Worm (Caenorhabditis elegans) whole organism, early embryonic: ENCODE measurements around the gene scl-24.

Experiments used
- B0310.2 ChIP-seq: sonication (generic microtip); optimal IDR thresholded peaks from 2 replicates; lab custom pipeline; 2016; ENCODE audit warnings: mild to moderate bottlenecking, missing genetic modification characterization, missing compliant biosample characterization
- F13C5.2 ChIP-seq: sonication (generic microtip); optimal IDR thresholded peaks from 2 replicates; lab custom pipeline; 2017; ENCODE audit warnings: mild to moderate bottlenecking, missing genetic modification characterization, inconsistent platforms, missing compliant biosample characterization
- aly-1 ChIP-seq: sonication (generic microtip); optimal IDR thresholded peaks from 2 replicates; lab custom pipeline; 2016; ENCODE audit warnings: missing genetic modification characterization, missing compliant biosample characterization
- ama-1 ChIP-seq: fragments of 150-350 bp; optimal IDR thresholded peaks from 2 replicates; lab custom pipeline; 2014
- ceh-13 ChIP-seq: fragments of 200-800 bp; sonication (Bioruptor generic); optimal IDR thresholded peaks from 2 replicates; lab custom pipeline; 2018; ENCODE audit warnings: mild to moderate bottlenecking, missing genetic modification characterization, missing compliant biosample characterization
- ceh-36 ChIP-seq: sonication (generic microtip); optimal IDR thresholded peaks from 2 replicates; lab custom pipeline; 2016; ENCODE audit warnings: missing genetic modification characterization, inconsistent platforms, missing compliant biosample characterization
- ets-7 ChIP-seq: sonication (generic microtip); optimal IDR thresholded peaks from 2 replicates; lab custom pipeline; 2016; ENCODE audit warnings: missing genotype, missing genetic modification characterization, missing compliant biosample characterization
- flt-1 ChIP-seq: fragments of 200-800 bp; sonication (Bioruptor generic); IDR thresholded peaks from 2 replicates; pipeline ENCODE4 v1.3.6; 2022; ENCODE audit warnings: missing genetic modification characterization, missing compliant biosample characterization
- hmbx-1 ChIP-seq: sonication (generic microtip); optimal IDR thresholded peaks from 2 replicates; lab custom pipeline; 2016; ENCODE audit warnings: mild to moderate bottlenecking, missing genetic modification characterization, missing compliant biosample characterization
- hmg-4 ChIP-seq: fragments of 200-800 bp; sonication (Bioruptor generic); optimal IDR thresholded peaks from 2 replicates; lab custom pipeline; 2018; ENCODE audit warnings: mild to moderate bottlenecking, missing genetic modification characterization, missing compliant biosample characterization
- hnd-1 ChIP-seq: sonication (generic microtip); optimal IDR thresholded peaks from 2 replicates; lab custom pipeline; 2016; ENCODE audit warnings: missing genetic modification characterization, missing compliant biosample characterization
- pes-1 ChIP-seq: fragments of 200-800 bp; sonication (Bioruptor generic); IDR thresholded peaks from 2 replicates; pipeline ENCODE4 v1.3.6; 2022; ENCODE audit warnings: missing genetic modification reagents, missing genetic modification characterization, missing compliant biosample characterization
- scrt-1 ChIP-seq: fragments of 200-800 bp; sonication (Bioruptor generic); IDR thresholded peaks from 2 replicates; pipeline ENCODE4 v1.3.6; 2022; ENCODE audit warnings: missing genetic modification characterization, missing compliant biosample characterization
- sea-1 ChIP-seq: fragments of 200-800 bp; sonication (Bioruptor generic); conservative IDR thresholded peaks from 2 replicates; pipeline ENCODE4 v1.3.6; 2022; ENCODE audit warnings: missing genetic modification characterization, missing compliant biosample characterization
- tbx-11 ChIP-seq: fragments of 200-800 bp; sonication (Bioruptor generic); IDR thresholded peaks from 2 replicates; pipeline ENCODE4 v1.3.6; 2022; ENCODE audit warnings: missing genetic modification characterization, missing compliant biosample characterization
- tbx-37 ChIP-seq: fragments of 200-800 bp; sonication (Bioruptor generic); conservative IDR thresholded peaks from 2 replicates; pipeline ENCODE4 v1.3.6; 2022; ENCODE audit warnings: missing genetic modification reagents, missing genetic modification characterization, missing compliant biosample characterization
- tra-4 ChIP-seq: sonication (generic microtip); optimal IDR thresholded peaks from 2 replicates; lab custom pipeline; 2017; ENCODE audit warnings: missing genetic modification characterization, missing compliant biosample characterization

scl-24 gene

ce11 chrV:17496071-17496470 lies 9.9 kb downstream of the scl-24 start, which contains the start of gene srh-118:
Gene srh-118 (minus strand): TSS chrV:17496171.
- TF ChIP-seq pes-1: no peak
- no peak for TF ChIP-seq hnd-1 (tag; lab: Kevin White, UChicago)
- TF ChIP-seq tbx-37 (GFP tag; lab: Robert Waterston, UW): no peak
- TF ChIP-seq tra-4 (tag; lab: Kevin White, UChicago): no peak
- no peak for TF ChIP-seq hmg-4 (GFP tag; lab: Kevin White, UChicago)
- no peak for TF ChIP-seq ceh-36 (tag; lab: Kevin White, UChicago)
- no peak for TF ChIP-seq scrt-1
- TF ChIP-seq aly-1 (tag; lab: Kevin White, UChicago): no peak

- TF ChIP-seq scrt-1: no peak
- TF ChIP-seq tbx-11: no peak
- no peak for TF ChIP-seq sea-1 (GFP tag; lab: Robert Waterston, UW)
- no peak for TF ChIP-seq B0310.2 (tag; lab: Kevin White, UChicago)
- TF ChIP-seq aly-1 (tag; lab: Kevin White, UChicago): no peak
- TF ChIP-seq ceh-36 (tag; lab: Kevin White, UChicago): no peak
- TF ChIP-seq ceh-13 (GFP tag; lab: Kevin White, UChicago): no peak
- TF ChIP-seq F13C5.2 (tag; lab: Kevin White, UChicago): no peak
- TF ChIP-seq tbx-37 (GFP tag; lab: Robert Waterston, UW): no peak
- no peak for TF ChIP-seq hmg-4 (GFP tag; lab: Kevin White, UChicago)
- no peak for TF ChIP-seq pes-1
- TF ChIP-seq ama-1 (lab: Kevin White, UChicago): no peak
- no peak for TF ChIP-seq hnd-1 (tag; lab: Kevin White, UChicago)
- TF ChIP-seq tra-4 (tag; lab: Kevin White, UChicago): no peak
- TF ChIP-seq ets-7 (tag; lab: Kevin White, UChicago): no peak
- no peak for TF ChIP-seq flt-1 (GFP tag; lab: Robert Waterston, UW)
- TF ChIP-seq hmbx-1 (tag; lab: Kevin White, UChicago): no peak
Measured at ce11 chrV:17500055-17500454, 13.9 kb downstream of the scl-24 start.

ce11 chrV:17506289-17506688 lies 20.2 kb downstream of the scl-24 start, which contains the start of gene srw-31:
Gene srw-31 (plus strand): TSS chrV:17506589.
- TF ChIP-seq tbx-37 (GFP tag; lab: Robert Waterston, UW): no peak
- TF ChIP-seq F13C5.2 (tag; lab: Kevin White, UChicago): no peak
- TF ChIP-seq hnd-1 (tag; lab: Kevin White, UChicago): no peak
- TF ChIP-seq tra-4 (tag; lab: Kevin White, UChicago): no peak
- no peak for TF ChIP-seq tbx-11
- TF ChIP-seq sea-1 (GFP tag; lab: Robert Waterston, UW): no peak

ce11 chrV:17508493-17508892 lies 22.4 kb downstream of the scl-24 start, which contains the start of gene srw-32:
Gene srw-32 (plus strand): TSS chrV:17508793.
- TF ChIP-seq F13C5.2 (tag; lab: Kevin White, UChicago): no peak
- TF ChIP-seq hnd-1 (tag; lab: Kevin White, UChicago): no peak
- no peak for TF ChIP-seq ets-7 (tag; lab: Kevin White, UChicago)
- TF ChIP-seq ceh-13 (GFP tag; lab: Kevin White, UChicago): no peak
- TF ChIP-seq scrt-1: no peak
- TF ChIP-seq ama-1 (lab: Kevin White, UChicago): no peak
- TF ChIP-seq hmbx-1 (tag; lab: Kevin White, UChicago): no peak
- TF ChIP-seq aly-1 (tag; lab: Kevin White, UChicago): no peak
- TF ChIP-seq tra-4 (tag; lab: Kevin White, UChicago): no peak
- no peak for TF ChIP-seq ceh-36 (tag; lab: Kevin White, UChicago)
- no peak for TF ChIP-seq hmg-4 (GFP tag; lab: Kevin White, UChicago)
- no peak for TF ChIP-seq B0310.2 (tag; lab: Kevin White, UChicago)
- no peak for TF ChIP-seq tbx-11
- no peak for TF ChIP-seq pes-1
- TF ChIP-seq flt-1 (GFP tag; lab: Robert Waterston, UW): no peak
- TF ChIP-seq tbx-37 (GFP tag; lab: Robert Waterston, UW): no peak
- no peak for TF ChIP-seq sea-1 (GFP tag; lab: Robert Waterston, UW)

ce11 chrV:17512763-17513162 lies 26.6 kb downstream of the scl-24 start:
- TF ChIP-seq tbx-37 (GFP tag; lab: Robert Waterston, UW) (no peak), aly-1 (tag; lab: Kevin White, UChicago) (no peak), B0310.2 (tag; lab: Kevin White, UChicago) (no peak)

ce11 chrV:17513831-17514230 lies 27.7 kb downstream of the scl-24 start:
- TF ChIP-seq ceh-13 (GFP tag; lab: Kevin White, UChicago): no peak
- TF ChIP-seq hmbx-1 (tag; lab: Kevin White, UChicago): no peak
- no peak for TF ChIP-seq ceh-36 (tag; lab: Kevin White, UChicago)
- TF ChIP-seq B0310.2 (tag; lab: Kevin White, UChicago): no peak
- TF ChIP-seq scrt-1: no peak
- no peak for TF ChIP-seq ama-1 (lab: Kevin White, UChicago)
- TF ChIP-seq pes-1: peak; percentile 51; the same call in 1 of the 2 replicates
- TF ChIP-seq aly-1 (tag; lab: Kevin White, UChicago): no peak
- TF ChIP-seq tbx-37 (GFP tag; lab: Robert Waterston, UW): 0 out of 2 replicates have a peak, but pooled peaks have one; percentile 8

ce11 chrV:17520735-17521134 lies 34.6 kb downstream of the scl-24 start, which contains the start of gene fbxa-136:
Gene fbxa-136 (plus strand): TSS chrV:17521035.
- TF ChIP-seq pes-1 (no peak), ceh-13 (GFP tag; lab: Kevin White, UChicago) (no peak), hmg-4 (GFP tag; lab: Kevin White, UChicago) (no peak), tbx-37 (GFP tag; lab: Robert Waterston, UW) (no peak), hmbx-1 (tag; lab: Kevin White, UChicago) (no peak), ets-7 (tag; lab: Kevin White, UChicago) (no peak), F13C5.2 (tag; lab: Kevin White, UChicago) (no peak), flt-1 (GFP tag; lab: Robert Waterston, UW) (no peak), aly-1 (tag; lab: Kevin White, UChicago) (no peak), sea-1 (GFP tag; lab: Robert Waterston, UW) (no peak), hnd-1 (tag; lab: Kevin White, UChicago) (no peak)
